Worm (Caenorhabditis elegans) whole organism, mixed stage, embryonic: ENCODE results near the gene C16B8.3.

ENCODE experiments used
- M03D4.4 ChIP-seq: sonication (generic microtip); optimal IDR thresholded peaks from 2 replicates; lab custom pipeline; 2017; ENCODE audit warnings: mild to moderate bottlenecking, missing genetic modification characterization, missing compliant biosample characterization
- bed-3 ChIP-seq: fragments of 200-800 bp; sonication (Bioruptor generic); optimal IDR thresholded peaks from 3 replicates; lab custom pipeline; 2018; ENCODE audit warnings: mild to moderate bottlenecking, missing genetic modification characterization, moderate library complexity, missing compliant biosample characterization
- blmp-1 ChIP-seq: fragments of 150-350 bp; optimal IDR thresholded peaks from 2 replicates; lab custom pipeline; 2014; ENCODE audit warnings: missing biosample characterization, missing genetic modification characterization
- ceh-39 ChIP-seq: fragments of 150-350 bp; optimal IDR thresholded peaks from 2 replicates; lab custom pipeline; 2014; ENCODE audit warnings: missing biosample characterization, missing genetic modification characterization
- ceh-43 ChIP-seq: fragments of 200-800 bp; sonication (Bioruptor generic); optimal IDR thresholded peaks from 2 replicates; lab custom pipeline; 2018; ENCODE audit warnings: mild to moderate bottlenecking, missing genetic modification characterization, moderate library complexity, missing compliant biosample characterization
- ceh-83 ChIP-seq: fragments of 200-800 bp; sonication (Bioruptor generic); optimal IDR thresholded peaks from 2 replicates; lab custom pipeline; 2018; ENCODE audit warnings: mild to moderate bottlenecking, missing genetic modification characterization, missing compliant biosample characterization
- ces-1 ChIP-seq: fragments of 150-350 bp; optimal IDR thresholded peaks from 2 replicates; lab custom pipeline; 2014; ENCODE audit warnings: missing biosample characterization, missing genetic modification reagents, missing genetic modification characterization
- cnd-1 ChIP-seq: fragments of 200-800 bp; sonication (Bioruptor generic); optimal IDR thresholded peaks from 2 replicates; lab custom pipeline; 2018; ENCODE audit warnings: mild to moderate bottlenecking, missing genetic modification characterization, missing compliant biosample characterization
- drap-1 ChIP-seq: fragments of 200-800 bp; sonication (Bioruptor generic); optimal IDR thresholded peaks from 3 replicates; lab custom pipeline; 2018; ENCODE audit warnings: mild to moderate bottlenecking, missing genetic modification characterization, missing compliant biosample characterization
- elt-1 ChIP-seq: sonication (generic microtip); optimal IDR thresholded peaks from 2 replicates; lab custom pipeline; 2017; ENCODE audit warnings: missing genetic modification characterization, mild to moderate bottlenecking, missing compliant biosample characterization, antibody characterized with exemption, moderate library complexity, borderline replicate concordance; ENCODE audit not compliant: insufficient read depth
- elt-3 ChIP-seq: fragments of 150-350 bp; optimal IDR thresholded peaks from 2 replicates; lab custom pipeline; 2014; ENCODE audit warnings: missing biosample characterization, missing genetic modification characterization
- hlh-1 ChIP-seq: fragments of 150-350 bp; optimal IDR thresholded peaks from 2 replicates; lab custom pipeline; 2014; ENCODE audit warnings: missing biosample characterization, missing genetic modification reagents, missing genetic modification characterization
- lin-13 ChIP-seq: fragments of 150-350 bp; optimal IDR thresholded peaks from 2 replicates; lab custom pipeline; 2014; ENCODE audit warnings: missing biosample characterization, missing genetic modification characterization
- lin-32 ChIP-seq: fragments of 200-800 bp; sonication (Bioruptor generic); optimal IDR thresholded peaks from 2 replicates; lab custom pipeline; 2018; ENCODE audit warnings: mild to moderate bottlenecking, missing genetic modification characterization, missing compliant biosample characterization
- lsy-2 ChIP-seq: fragments of 150-350 bp; optimal IDR thresholded peaks from 2 replicates; lab custom pipeline; 2014; ENCODE audit warnings: missing biosample characterization, missing genetic modification characterization
- mab-5 ChIP-seq: fragments of 150-350 bp; optimal IDR thresholded peaks from 2 replicates; lab custom pipeline; 2014; ENCODE audit warnings: missing biosample characterization, missing genetic modification characterization
- mep-1 ChIP-seq: fragments of 150-350 bp; optimal IDR thresholded peaks from 2 replicates; lab custom pipeline; 2017; ENCODE audit warnings: missing biosample characterization, missing genetic modification reagents, missing genetic modification characterization, inconsistent platforms
- mls-2 ChIP-seq: sonication (generic microtip); optimal IDR thresholded peaks from 2 replicates; lab custom pipeline; 2016; ENCODE audit warnings: mild to moderate bottlenecking, missing genetic modification characterization, moderate library complexity, missing compliant biosample characterization
- nhr-12 ChIP-seq: fragments of 150-350 bp; optimal IDR thresholded peaks from 2 replicates; lab custom pipeline; 2014; ENCODE audit warnings: missing biosample characterization, missing genetic modification characterization
- nhr-2 ChIP-seq: fragments of 150-350 bp; optimal IDR thresholded peaks from 2 replicates; lab custom pipeline; 2014; ENCODE audit warnings: missing biosample characterization, missing genetic modification characterization
- nhr-237 ChIP-seq: fragments of 150-350 bp; optimal IDR thresholded peaks from 2 replicates; lab custom pipeline; 2014; ENCODE audit warnings: missing biosample characterization, missing genetic modification characterization
- nhr-28 ChIP-seq: fragments of 150-350 bp; optimal IDR thresholded peaks from 2 replicates; lab custom pipeline; 2014; ENCODE audit warnings: missing biosample characterization, missing genetic modification characterization
- nhr-76 ChIP-seq: sonication (generic microtip); optimal IDR thresholded peaks from 2 replicates; lab custom pipeline; 2017; ENCODE audit warnings: missing biosample characterization, missing genetic modification characterization
- pha-4 ChIP-seq: fragments of 150-350 bp; optimal IDR thresholded peaks from 2 replicates; lab custom pipeline; 2018; ENCODE audit warnings: missing biosample characterization, missing genetic modification reagents, missing genetic modification characterization
- sem-2 ChIP-seq: fragments of 200-800 bp; sonication (Bioruptor generic); optimal IDR thresholded peaks from 2 replicates; lab custom pipeline; 2018; ENCODE audit warnings: mild to moderate bottlenecking, missing genetic modification characterization, missing compliant biosample characterization
- sptf-1 ChIP-seq: sonication (generic microtip); optimal IDR thresholded peaks from 2 replicates; lab custom pipeline; 2017; ENCODE audit warnings: mild to moderate bottlenecking, missing genetic modification characterization, moderate library complexity, missing compliant biosample characterization
- tbx-8 ChIP-seq: fragments of 200-800 bp; sonication (Bioruptor generic); optimal IDR thresholded peaks from 2 replicates; lab custom pipeline; 2018; ENCODE audit warnings: mild to moderate bottlenecking, missing genetic modification characterization, moderate library complexity, missing compliant biosample characterization
- unc-120 ChIP-seq: sonication (generic microtip); optimal IDR thresholded peaks from 2 replicates; lab custom pipeline; 2017; ENCODE audit warnings: missing genetic modification characterization, missing compliant biosample characterization; ENCODE audit not compliant: poor library complexity, severe bottlenecking
- unc-39 ChIP-seq: fragments of 150-350 bp; optimal IDR thresholded peaks from 2 replicates; lab custom pipeline; 2014; ENCODE audit warnings: missing biosample characterization, missing genetic modification characterization
- unc-62 ChIP-seq: fragments of 150-350 bp; optimal IDR thresholded peaks from 2 replicates; lab custom pipeline; 2014; ENCODE audit warnings: missing biosample characterization, missing genetic modification reagents, missing genetic modification characterization
- zip-8 ChIP-seq: fragments of 150-350 bp; optimal IDR thresholded peaks from 2 replicates; lab custom pipeline; 2014; ENCODE audit warnings: missing biosample characterization, missing genetic modification characterization
- ztf-11 ChIP-seq: fragments of 150-350 bp; optimal IDR thresholded peaks from 2 replicates; lab custom pipeline; 2014; ENCODE audit warnings: missing biosample characterization, missing genetic modification characterization

C16B8.3 gene

ce11 chrX:3988575-3988974 lies 20.1 kb upstream of the C16B8.3 start:
- peak; percentile 74 for TF ChIP-seq ces-1
- no peak for TF ChIP-seq M03D4.4 (tag; lab: Kevin White, UChicago)
- no peak for TF ChIP-seq ztf-11 (tag; lab: Kevin White, UChicago)
- no peak for TF ChIP-seq mep-1 (tag; lab: Kevin White, UChicago)
- TF ChIP-seq hlh-1 (tag; lab: Kevin White, UChicago), result no peak
- TF ChIP-seq ceh-83 (GFP tag; lab: Kevin White, UChicago), result no peak

ce11 chrX:3982370-3982769 lies 13.9 kb upstream of the C16B8.3 start:
- no peak for TF ChIP-seq mab-5 (tag; lab: Kevin White, UChicago)
- no peak for TF ChIP-seq tbx-8 (GFP tag; lab: Kevin White, UChicago)
- TF ChIP-seq ceh-43 (GFP tag; lab: Kevin White, UChicago), result no peak
- no peak for TF ChIP-seq zip-8 (tag; lab: Kevin White, UChicago)

- TF ChIP-seq mls-2 (tag; lab: Kevin White, UChicago), result no peak
- no peak for TF ChIP-seq mab-5 (tag; lab: Kevin White, UChicago)
- TF ChIP-seq ces-1, result peak; percentile 66
- TF ChIP-seq lin-13 (tag; lab: Kevin White, UChicago), result no peak
- no peak for TF ChIP-seq elt-3 (tag; lab: Kevin White, UChicago)
- no peak for TF ChIP-seq drap-1
- TF ChIP-seq nhr-28 (tag; lab: Kevin White, UChicago), result no peak
- TF ChIP-seq unc-120 (tag; lab: Kevin White, UChicago), result no peak
- no peak for TF ChIP-seq zip-8 (tag; lab: Kevin White, UChicago)
Measured at ce11 chrX:3979146-3979545, 10.7 kb upstream of the C16B8.3 start.

- no peak for TF ChIP-seq pha-4 (tag; lab: Kevin White, UChicago)
- no peak for TF ChIP-seq elt-1
- TF ChIP-seq bed-3, result no peak
- TF ChIP-seq zip-8 (tag; lab: Kevin White, UChicago), result peak; percentile 92
- TF ChIP-seq sem-2 (GFP tag; lab: Kevin White, UChicago), result no peak
- peak; percentile 37 for TF ChIP-seq mls-2 (tag; lab: Kevin White, UChicago)
- no peak for TF ChIP-seq unc-120 (tag; lab: Kevin White, UChicago)
- no peak for TF ChIP-seq nhr-28 (tag; lab: Kevin White, UChicago)
- no peak for TF ChIP-seq unc-62
- TF ChIP-seq ceh-39 (tag; lab: Kevin White, UChicago), result no peak
- TF ChIP-seq M03D4.4 (tag; lab: Kevin White, UChicago), result no peak
- no peak for TF ChIP-seq mep-1 (tag; lab: Kevin White, UChicago)
- no peak for TF ChIP-seq unc-39 (tag; lab: Kevin White, UChicago)
- no peak for TF ChIP-seq nhr-237 (tag; lab: Kevin White, UChicago)
- TF ChIP-seq nhr-2 (tag; lab: Kevin White, UChicago), result peak; percentile 83
- no peak for TF ChIP-seq lsy-2 (tag; lab: Kevin White, UChicago)
- TF ChIP-seq drap-1, result no peak
Measured at ce11 chrX:3977271-3977670, 8.8 kb upstream of the C16B8.3 start.

ce11 chrX:3976755-3977154 lies 8.3 kb upstream of the C16B8.3 start:
- TF ChIP-seq ceh-43 (GFP tag; lab: Kevin White, UChicago), result no peak
- TF ChIP-seq lin-32, result no peak
- TF ChIP-seq unc-62, result peak; percentile 77
- TF ChIP-seq pha-4 (tag; lab: Kevin White, UChicago), result no peak
- no peak for TF ChIP-seq cnd-1 (tag; lab: Kevin White, UChicago)
- no peak for TF ChIP-seq blmp-1 (tag; lab: Kevin White, UChicago)
- TF ChIP-seq drap-1, result no peak
- TF ChIP-seq mab-5 (tag; lab: Kevin White, UChicago), result no peak
- no peak for TF ChIP-seq elt-3 (tag; lab: Kevin White, UChicago)
- TF ChIP-seq hlh-1 (tag; lab: Kevin White, UChicago), result peak; percentile 81
- TF ChIP-seq nhr-237 (tag; lab: Kevin White, UChicago), result no peak
- no peak for TF ChIP-seq ceh-39 (tag; lab: Kevin White, UChicago)
- TF ChIP-seq mep-1 (tag; lab: Kevin White, UChicago), result no peak
- TF ChIP-seq unc-39 (tag; lab: Kevin White, UChicago), result no peak
- TF ChIP-seq M03D4.4 (tag; lab: Kevin White, UChicago), result no peak

- TF ChIP-seq elt-1 (no peak), unc-62 (no peak), pha-4 (tag; lab: Kevin White, UChicago) (no peak), blmp-1 (tag; lab: Kevin White, UChicago) (no peak), lsy-2 (tag; lab: Kevin White, UChicago) (no peak), nhr-2 (tag; lab: Kevin White, UChicago) (peak; percentile 39), bed-3 (no peak), zip-8 (tag; lab: Kevin White, UChicago) (no peak), nhr-12 (tag; lab: Kevin White, UChicago) (no peak), unc-39 (tag; lab: Kevin White, UChicago) (no peak), nhr-76 (tag; lab: Kevin White, UChicago) (no peak), ceh-43 (GFP tag; lab: Kevin White, UChicago) (no peak), sptf-1 (tag; lab: Kevin White, UChicago) (no peak), hlh-1 (tag; lab: Kevin White, UChicago) (peak; percentile 87), ces-1 (no peak)
Measured at ce11 chrX:3974160-3974559, 5.7 kb upstream of the C16B8.3 start.
